Fruit fly (Drosophila melanogaster) whole organism, embryonic: Measurements from ENCODE around the gene CG16965.

ENCODE experiments used
- Bdp1 ChIP-seq: fragments of 200-800 bp; sonication (Bioruptor generic); optimal IDR thresholded peaks from 3 replicates; lab custom pipeline; 2016; ENCODE audit warnings: missing biosample characterization, missing genetic modification characterization
- CG11696 ChIP-seq: fragments of 200-800 bp; sonication (Bioruptor generic); IDR thresholded peaks from 2 replicates; pipeline ENCODE4 v1.3.6; 2022; ENCODE audit warnings: missing biosample characterization, missing genetic modification characterization
- CG12769 ChIP-seq: fragments of 200-800 bp; sonication (Bioruptor generic); optimal IDR thresholded peaks from 2 replicates; lab custom pipeline; 2019; ENCODE audit warnings: missing biosample characterization, mild to moderate bottlenecking, missing genetic modification characterization, moderate library complexity
- CG13287 ChIP-seq: fragments of 200-800 bp; sonication (Bioruptor generic); IDR thresholded peaks from 2 replicates; pipeline ENCODE4 v1.3.6; 2022; ENCODE audit warnings: missing biosample characterization, missing genetic modification characterization; ENCODE audit not compliant: partially characterized antibody
- CG13296 ChIP-seq: fragments of 200-800 bp; sonication (Bioruptor generic); optimal IDR thresholded peaks from 3 replicates; lab custom pipeline; 2018; ENCODE audit warnings: missing biosample characterization, mild to moderate bottlenecking, missing genetic modification characterization
- CG15073 ChIP-seq: fragments of 200-800 bp; sonication (Bioruptor generic); optimal IDR thresholded peaks from 2 replicates; lab custom pipeline; 2016; ENCODE audit warnings: missing biosample characterization, missing genetic modification characterization
- CG1603 ChIP-seq: fragments of 200-800 bp; sonication (Bioruptor generic); optimal IDR thresholded peaks from 2 replicates; lab custom pipeline; 2019; ENCODE audit warnings: missing biosample characterization, mild to moderate bottlenecking, missing genetic modification characterization, moderate library complexity
- CG1832 ChIP-seq: fragments of 200-800 bp; sonication (Bioruptor generic); optimal IDR thresholded peaks from 2 replicates; lab custom pipeline; 2017; ENCODE audit warnings: missing biosample characterization, mild to moderate bottlenecking, missing genetic modification characterization, inconsistent platforms
- CG31365 ChIP-seq: fragments of 200-800 bp; sonication (Bioruptor generic); optimal IDR thresholded peaks from 2 replicates; lab custom pipeline; 2018; ENCODE audit warnings: missing biosample characterization, mild to moderate bottlenecking, missing genetic modification characterization
- CG3163 ChIP-seq: fragments of 200-800 bp; sonication (Bioruptor generic); optimal IDR thresholded peaks from 3 replicates; lab custom pipeline; 2016; ENCODE audit warnings: missing biosample characterization, missing genetic modification characterization
- CG32532 ChIP-seq: fragments of 200-800 bp; sonication (Bioruptor generic); IDR thresholded peaks from 2 replicates; pipeline ENCODE4 v1.3.6; 2022; ENCODE audit warnings: missing biosample characterization, missing genetic modification characterization
- CG3726 ChIP-seq: fragments of 200-800 bp; sonication (Bioruptor generic); IDR thresholded peaks from 3 replicates; pipeline ENCODE4, ENCODE4 v1.3.6; 2022; ENCODE audit warnings: missing biosample characterization, missing genetic modification characterization
- CG4730 ChIP-seq: fragments of 200-800 bp; sonication (Bioruptor generic); IDR thresholded peaks from 2 replicates; pipeline ENCODE4 v1.3.6; 2022; ENCODE audit warnings: missing biosample characterization, missing genetic modification characterization
- CG6813 ChIP-seq: fragments of 200-800 bp; sonication (Bioruptor generic); optimal IDR thresholded peaks from 2 replicates; lab custom pipeline; 2017; ENCODE audit warnings: missing biosample characterization, missing genetic modification characterization, mild to moderate bottlenecking, moderate library complexity, missing genetic modification reagents
- CG7372 ChIP-seq: fragments of 200-800 bp; sonication (Bioruptor generic); IDR thresholded peaks from 2 replicates; pipeline ENCODE4 v1.3.6; 2022; ENCODE audit warnings: missing biosample characterization, missing genetic modification characterization
- CG8478 ChIP-seq: fragments of >200 bp; optimal IDR thresholded peaks from 2 replicates; lab custom pipeline; 2018
- CG8924 ChIP-seq: fragments of 200-800 bp; optimal IDR thresholded peaks from 3 replicates; lab custom pipeline; 2019; ENCODE audit warnings: missing biosample characterization, mild to moderate bottlenecking, missing genetic modification characterization, moderate library complexity
- CG9876 ChIP-seq: fragments of 200-800 bp; sonication (Bioruptor generic); optimal IDR thresholded peaks from 2 replicates; lab custom pipeline; 2016; ENCODE audit warnings: missing biosample characterization, missing genetic modification characterization
- Camta ChIP-seq: fragments of 200-800 bp; sonication (Bioruptor generic); optimal IDR thresholded peaks from 2 replicates; lab custom pipeline; 2016; ENCODE audit warnings: missing biosample characterization, missing genetic modification characterization
- CoRest ChIP-seq: fragments of 200-800 bp; sonication (Bioruptor generic); optimal IDR thresholded peaks from 3 replicates; lab custom pipeline; 2018; ENCODE audit warnings: missing biosample characterization, mild to moderate bottlenecking, missing genetic modification characterization, moderate library complexity
- Dbx ChIP-seq: fragments of 200-800 bp; sonication (Bioruptor generic); IDR thresholded peaks from 3 replicates; pipeline ENCODE4 v1.3.6; 2022; ENCODE audit warnings: missing biosample characterization, missing genetic modification characterization
- Dip3 ChIP-seq: fragments of 200-800 bp; sonication (Bioruptor generic); optimal IDR thresholded peaks from 3 replicates; lab custom pipeline; 2016; ENCODE audit warnings: missing biosample characterization, missing genetic modification characterization
- E2f2 ChIP-seq: fragments of 200-800 bp; sonication (Bioruptor generic); IDR thresholded peaks from 2 replicates; pipeline ENCODE4 v1.3.6; 2022; ENCODE audit warnings: missing biosample characterization, missing genetic modification characterization
- GATAe ChIP-seq: fragments of 200-800 bp; sonication (Bioruptor generic); conservative IDR thresholded peaks from 2 replicates; pipeline ENCODE4 v1.3.6; 2022; ENCODE audit warnings: missing biosample characterization, missing genetic modification characterization
- Gug ChIP-seq: fragments of 200-800 bp; sonication (Bioruptor generic); IDR thresholded peaks from 4 replicates; pipeline ENCODE4 v1.3.6; 2022; ENCODE audit warnings: missing biosample characterization, missing genetic modification characterization
- Hand ChIP-seq: fragments of 200-800 bp; sonication (Bioruptor generic); optimal IDR thresholded peaks from 2 replicates; lab custom pipeline; 2017; ENCODE audit warnings: mild to moderate bottlenecking, missing biosample characterization, missing genetic modification reagents, missing genetic modification characterization
- Lim3 ChIP-seq: fragments of 200-800 bp; sonication (Bioruptor generic); IDR thresholded peaks from 2 replicates; pipeline ENCODE4 v1.3.6; 2022; ENCODE audit warnings: missing biosample characterization, missing genetic modification characterization
- MESR4 ChIP-seq: fragments of 200-800 bp; sonication (Bioruptor generic); optimal IDR thresholded peaks from 2 replicates; lab custom pipeline; 2018; ENCODE audit warnings: missing biosample characterization, mild to moderate bottlenecking, missing genetic modification characterization, moderate library complexity
- NK7.1 ChIP-seq: fragments of 200-800 bp; sonication (Bioruptor generic); optimal IDR thresholded peaks from 3 replicates; lab custom pipeline; 2016; ENCODE audit warnings: missing biosample characterization, missing genetic modification characterization
- Ptx1 ChIP-seq: fragments of 200-800 bp; sonication (Bioruptor generic); IDR thresholded peaks from 2 replicates; pipeline ENCODE4 v1.3.6; 2022; ENCODE audit warnings: missing biosample characterization, missing genetic modification characterization
- dimm ChIP-seq: fragments of 200-800 bp; sonication (Bioruptor generic); IDR thresholded peaks from 2 replicates; pipeline ENCODE4 v1.3.6; 2022; ENCODE audit warnings: missing biosample characterization, missing genetic modification characterization
- dmrt99B ChIP-seq: fragments of 200-800 bp; sonication (Bioruptor generic); optimal IDR thresholded peaks from 2 replicates; lab custom pipeline; 2018; ENCODE audit warnings: missing biosample characterization, mild to moderate bottlenecking, missing genetic modification characterization, moderate library complexity
- dysf ChIP-seq: fragments of 200-800 bp; sonication (Bioruptor generic); IDR thresholded peaks from 3 replicates; pipeline ENCODE4 v1.3.6; 2022; ENCODE audit warnings: missing biosample characterization, missing genetic modification characterization
- fd3F ChIP-seq: fragments of 200-800 bp; sonication (Bioruptor generic); optimal IDR thresholded peaks from 2 replicates; lab custom pipeline; 2018; ENCODE audit warnings: missing biosample characterization, mild to moderate bottlenecking, missing genetic modification characterization, moderate library complexity
- fd64A ChIP-seq: fragments of 200-800 bp; sonication (Bioruptor generic); optimal IDR thresholded peaks from 3 replicates; lab custom pipeline; 2018; ENCODE audit warnings: missing biosample characterization, mild to moderate bottlenecking, missing genetic modification characterization
- gce ChIP-seq: fragments of 200-800 bp; sonication (Bioruptor generic); IDR thresholded peaks from 3 replicates; pipeline ENCODE4 v1.3.6; 2022; ENCODE audit warnings: missing biosample characterization, missing genetic modification characterization
- gsb-n ChIP-seq: fragments of 200-800 bp; sonication (Bioruptor generic); optimal IDR thresholded peaks from 3 replicates; lab custom pipeline; 2018; ENCODE audit warnings: missing biosample characterization, mild to moderate bottlenecking, missing genetic modification characterization
- hbn ChIP-seq: fragments of 200-800 bp; sonication (Bioruptor generic); IDR thresholded peaks from 2 replicates; pipeline ENCODE4 v1.3.6; 2022; ENCODE audit warnings: missing biosample characterization, missing genetic modification characterization; ENCODE audit not compliant: partially characterized antibody
- her ChIP-seq: fragments of 200-800 bp; sonication (Bioruptor generic); optimal IDR thresholded peaks from 2 replicates; lab custom pipeline; 2016; ENCODE audit warnings: missing biosample characterization, missing genetic modification characterization
- jigr1 ChIP-seq: fragments of 200-800 bp; sonication (Bioruptor generic); IDR thresholded peaks from 3 replicates; pipeline ENCODE4 v1.3.6; 2022; ENCODE audit warnings: missing biosample characterization, missing genetic modification characterization
- kni ChIP-seq: fragments of 200-800 bp; sonication (Bioruptor generic); optimal IDR thresholded peaks from 3 replicates; lab custom pipeline; 2017; ENCODE audit warnings: mild to moderate bottlenecking, missing biosample characterization, missing genetic modification reagents, missing genetic modification characterization
- lilli ChIP-seq: fragments of 200-800 bp; sonication (Bioruptor generic); optimal IDR thresholded peaks from 3 replicates; lab custom pipeline; 2016; ENCODE audit warnings: missing biosample characterization, missing genetic modification characterization
- nau ChIP-seq: fragments of 200-800 bp; sonication (Bioruptor generic); optimal IDR thresholded peaks from 3 replicates; lab custom pipeline; 2017; ENCODE audit warnings: missing biosample characterization, mild to moderate bottlenecking, missing genetic modification characterization, missing genetic modification reagents
- onecut ChIP-seq: fragments of 200-800 bp; sonication (Bioruptor generic); IDR thresholded peaks from 2 replicates; pipeline ENCODE4 v1.3.6; 2022; ENCODE audit warnings: missing biosample characterization, missing genetic modification characterization
- pb ChIP-seq: fragments of 200-800 bp; sonication (Bioruptor generic); optimal IDR thresholded peaks from 3 replicates; lab custom pipeline; 2016; ENCODE audit warnings: missing biosample characterization, missing genetic modification characterization
- pho ChIP-seq: fragments of 200-800 bp; sonication (Bioruptor generic); optimal IDR thresholded peaks from 2 replicates; lab custom pipeline; 2016; ENCODE audit warnings: missing biosample characterization, missing genetic modification characterization
- pum ChIP-seq: fragments of 200-800 bp; sonication (Bioruptor generic); optimal IDR thresholded peaks from 2 replicates; lab custom pipeline; 2016; ENCODE audit warnings: missing biosample characterization, missing genetic modification characterization
- repo ChIP-seq: fragments of 200-800 bp; sonication (Bioruptor generic); optimal IDR thresholded peaks from 2 replicates; lab custom pipeline; 2016; ENCODE audit warnings: missing biosample characterization, missing genetic modification characterization
- rib ChIP-seq: fragments of 200-800 bp; sonication (Bioruptor generic); IDR thresholded peaks from 2 replicates; pipeline ENCODE4 v1.3.6; 2022; ENCODE audit warnings: missing biosample characterization, missing genetic modification characterization
- sima ChIP-seq: fragments of 200-800 bp; sonication (Bioruptor generic); optimal IDR thresholded peaks from 2 replicates; lab custom pipeline; 2016; ENCODE audit warnings: missing biosample characterization, missing genetic modification characterization
- trh ChIP-seq: fragments of 200-800 bp; sonication (Bioruptor generic); optimal IDR thresholded peaks from 2 replicates; lab custom pipeline; 2016; ENCODE audit warnings: missing biosample characterization, missing genetic modification characterization
- vfl ChIP-seq: fragments of 200-800 bp; sonication (Bioruptor generic); optimal IDR thresholded peaks from 2 replicates; lab custom pipeline; 2016; ENCODE audit warnings: missing biosample characterization, missing genetic modification characterization
- zfh1 ChIP-seq: fragments of 200-800 bp; sonication (Bioruptor generic); IDR thresholded peaks from 3 replicates; pipeline ENCODE4 v1.3.6; 2022; ENCODE audit warnings: missing biosample characterization, missing genetic modification characterization

The CG16965 gene

dm6 chr2L:11987945-11988344 is 6.6 kb downstream of the CG16965 start, which contains the start of the genes CG6686 and CG34163 (continued):
- TF ChIP-seq nau (GFP tag; lab: Kevin White, UChicago), result no peak
- no peak for TF ChIP-seq pb
- no peak for TF ChIP-seq gsb-n
- TF ChIP-seq vfl (GFP tag; lab: Kevin White, UChicago), result peak; percentile 41
- no peak for TF ChIP-seq NK7.1
- no peak for TF ChIP-seq fd64A
- no peak for TF ChIP-seq CG13287
- no peak for TF ChIP-seq CG32532
- TF ChIP-seq Dip3 (GFP tag; lab: Kevin White, UChicago), result peak; percentile 56
- no peak for TF ChIP-seq onecut (GFP tag; lab: Robert Waterston, UW)
- TF ChIP-seq her, result no peak
- TF ChIP-seq CG13296 (GFP tag; lab: Kevin White, UChicago), result peak; percentile 3
- TF ChIP-seq repo, result no peak
- TF ChIP-seq CG12769 (tag; lab: Kevin White, UChicago), result no peak
- no peak for TF ChIP-seq gce (GFP tag; lab: Robert Waterston, UW)
- no peak for TF ChIP-seq CG1832
- TF ChIP-seq hbn (GFP tag; lab: Robert Waterston, UW), result peak; percentile 27; the same call in 1 of the 2 replicates
- TF ChIP-seq trh (GFP tag; lab: Kevin White, UChicago), result no peak
- TF ChIP-seq kni (GFP tag; lab: Kevin White, UChicago), result no peak
- peak; percentile 0 for TF ChIP-seq MESR4 (GFP tag; lab: Kevin White, UChicago)
- TF ChIP-seq lilli (GFP tag; lab: Kevin White, UChicago), result peak; percentile 80
- TF ChIP-seq CG1603 (tag; lab: Kevin White, UChicago), result peak; percentile 29
- peak; percentile 51 for TF ChIP-seq Camta (GFP tag; lab: Kevin White, UChicago)
- TF ChIP-seq Bdp1 (GFP tag; lab: Kevin White, UChicago), result no peak
- TF ChIP-seq dmrt99B, result no peak
- TF ChIP-seq zfh1 (GFP tag; lab: Robert Waterston, UW), result peak; percentile 49; the same call in 1 of the 3 replicates
- TF ChIP-seq sima (GFP tag; lab: Kevin White, UChicago), result no peak
- TF ChIP-seq CG11696 (GFP tag; lab: Robert Waterston, UW), result no peak
- TF ChIP-seq CG8924 (tag; lab: Kevin White, UChicago), result peak; percentile 64
- peak; percentile 53 for TF ChIP-seq pho (GFP tag; lab: Kevin White, UChicago)
- TF ChIP-seq Ptx1 (GFP tag; lab: Robert Waterston, UW), result no peak; the same call in 1 of the 2 replicates
- no peak for TF ChIP-seq fd3F
- no peak for TF ChIP-seq GATAe (GFP tag; lab: Robert Waterston, UW)
- TF ChIP-seq CG15073 (GFP tag; lab: Kevin White, UChicago), result no peak
- TF ChIP-seq jigr1 (GFP tag; lab: Robert Waterston, UW), result no peak
- no peak for TF ChIP-seq Hand (GFP tag; lab: Kevin White, UChicago)
- TF ChIP-seq Dbx (GFP tag; lab: Robert Waterston, UW), result no peak
- no peak for TF ChIP-seq CG6813 (GFP tag; lab: Kevin White, UChicago)
- no peak for TF ChIP-seq CG8478 (lab: Kevin White, UChicago)
- peak; percentile 37 for TF ChIP-seq pum
- no peak for TF ChIP-seq CG3726
- TF ChIP-seq dimm (GFP tag; lab: Robert Waterston, UW), result no peak
- no peak for TF ChIP-seq CG31365 (tag; lab: Kevin White, UChicago)
- no peak for TF ChIP-seq rib (GFP tag; lab: Robert Waterston, UW)
- peak; percentile 45; the same call in 1 of the 4 replicates for TF ChIP-seq Gug
- no peak; the same call in 2 of the 3 replicates for TF ChIP-seq dysf (GFP tag; lab: Robert Waterston, UW)
- TF ChIP-seq Lim3, result no peak
- TF ChIP-seq CG4730 (GFP tag; lab: Robert Waterston, UW), result no peak
- peak; percentile 9 for TF ChIP-seq CG9876
- no peak for TF ChIP-seq CG3163 (GFP tag; lab: Kevin White, UChicago)
- peak; percentile 64 for TF ChIP-seq E2f2
- peak; percentile 62 for TF ChIP-seq CoRest (tag; lab: Kevin White, UChicago)
- TF ChIP-seq CG7372, result no peak
